Worm (Caenorhabditis elegans) whole organism, L3 larva: ENCODE data around the gene clr-1.

Source experiments
- daf-12 ChIP-seq: fragments of 150-350 bp; optimal IDR thresholded peaks from 2 replicates; lab custom pipeline; 2014; ENCODE audit warnings: missing biosample characterization, missing genetic modification reagents, missing genetic modification characterization
- fkh-10 ChIP-seq: sonication (generic microtip); optimal IDR thresholded peaks from 2 replicates; lab custom pipeline; 2017; ENCODE audit warnings: missing biosample characterization, missing genetic modification reagents, missing genetic modification characterization
- hmg-11 ChIP-seq: sonication (generic microtip); optimal IDR thresholded peaks from 2 replicates; lab custom pipeline; 2016; ENCODE audit warnings: missing genetic modification characterization, missing compliant biosample characterization
- lin-39 ChIP-seq: fragments of 150-350 bp; optimal IDR thresholded peaks from 2 replicates; lab custom pipeline; 2018; ENCODE audit warnings: missing biosample characterization, missing genetic modification reagents, missing genetic modification characterization
- nhr-11 ChIP-seq: fragments of 150-350 bp; optimal IDR thresholded peaks from 2 replicates; lab custom pipeline; 2014; ENCODE audit warnings: missing biosample characterization, missing genetic modification characterization
- nhr-77 ChIP-seq: fragments of 150-350 bp; optimal IDR thresholded peaks from 2 replicates; lab custom pipeline; 2014; ENCODE audit warnings: missing biosample characterization, missing genetic modification characterization
- sea-2 ChIP-seq: fragments of 150-350 bp; sonication (generic microtip); optimal IDR thresholded peaks from 4 replicates; lab custom pipeline; 2014; ENCODE audit warnings: missing biosample characterization, missing genetic modification reagents, missing genetic modification characterization
- unc-62 ChIP-seq: fragments of 150-350 bp; sonication (generic microtip); optimal IDR thresholded peaks from 4 replicates; lab custom pipeline; 2014; ENCODE audit warnings: missing biosample characterization, missing genetic modification reagents, missing genetic modification characterization

- no peak for TF ChIP-seq sea-2 (GFP tag; lab: Kevin White, UChicago)
- TF ChIP-seq daf-12 (tag; lab: Kevin White, UChicago), result no peak
- no peak for TF ChIP-seq lin-39 (tag; lab: Kevin White, UChicago)
- no peak for TF ChIP-seq unc-62 (GFP tag; lab: Kevin White, UChicago)
- no peak for TF ChIP-seq nhr-11 (tag; lab: Kevin White, UChicago)
- TF ChIP-seq nhr-77, result no peak
- TF ChIP-seq fkh-10 (GFP tag; lab: Kevin White, UChicago), result no peak
- no peak for TF ChIP-seq hmg-11 (tag; lab: Kevin White, UChicago)
Measured at ce11 chrII:5522637-5523036, 56.5 kb downstream of the clr-1 start, which contains the start of gene ZK177.11.
